Worm (Caenorhabditis elegans) whole organism, L4 larva: Measurements from ENCODE around the gene B0563.7.

Source experiments
- F26F4.8 ChIP-seq: fragments of 200-800 bp; sonication (Bioruptor generic); conservative IDR thresholded peaks from 2 replicates; pipeline ENCODE4 v1.3.6; 2022; ENCODE audit warnings: missing genetic modification characterization, missing compliant biosample characterization
- T26A8.4 ChIP-seq: fragments of 200-800 bp; sonication (Bioruptor generic); IDR thresholded peaks from 2 replicates; pipeline ENCODE4 v1.3.6; 2022; ENCODE audit warnings: missing genetic modification characterization, missing compliant biosample characterization
- aha-1 ChIP-seq: fragments of 150-350 bp; peaks from one replicate; lab custom pipeline; 2014; ENCODE audit warnings: missing biosample characterization, missing genetic modification characterization
- aly-2 ChIP-seq: sonication (generic microtip); optimal IDR thresholded peaks from 2 replicates; lab custom pipeline; 2018; ENCODE audit warnings: missing biosample characterization, missing genetic modification characterization
- ama-1 ChIP-seq: fragments of 150-350 bp; optimal IDR thresholded peaks from 2 replicates; lab custom pipeline; 2014; ENCODE audit warnings: inconsistent platforms, mixed read lengths
- ceh-20 ChIP-seq: fragments of 200-800 bp; sonication (Bioruptor generic); IDR thresholded peaks from 2 replicates; pipeline ENCODE4 v1.3.6; 2022; ENCODE audit warnings: missing genetic modification reagents, missing genetic modification characterization, missing compliant biosample characterization
- ceh-32 ChIP-seq: sonication (generic microtip); optimal IDR thresholded peaks from 2 replicates; lab custom pipeline; 2016; ENCODE audit warnings: mild to moderate bottlenecking, missing genetic modification characterization, missing compliant biosample characterization; ENCODE audit not compliant: poor library complexity
- ces-1 ChIP-seq: fragments of 150-350 bp; sonication (generic microtip); optimal IDR thresholded peaks from 4 replicates; lab custom pipeline; 2014; ENCODE audit warnings: missing biosample characterization, missing genetic modification reagents, missing genetic modification characterization
- ctbp-1 ChIP-seq: fragments of 200-800 bp; sonication (Bioruptor generic); IDR thresholded peaks from 2 replicates; pipeline ENCODE4 v1.3.6; 2022; ENCODE audit warnings: missing genetic modification reagents, missing genetic modification characterization, missing compliant biosample characterization
- daf-16 ChIP-seq, 3 experiments: sonication (generic microtip); optimal IDR thresholded peaks; 2 replicates each; lab custom pipeline; 2016 to 2017; ENCODE audit warnings: missing genetic modification characterization in 3 of 3, missing genetic modification reagents in 3 of 3, mild to moderate bottlenecking in 2 of 3, missing compliant biosample characterization in 2 of 3, missing biosample characterization in 1 of 3, moderate library complexity in 1 of 3
- daf-19 ChIP-seq: fragments of 200-800 bp; sonication (Bioruptor generic); conservative IDR thresholded peaks from 2 replicates; pipeline ENCODE4 v1.3.6; 2022; ENCODE audit warnings: missing genetic modification characterization, missing compliant biosample characterization
- dmd-6 ChIP-seq: fragments of 200-800 bp; sonication (Bioruptor generic); IDR thresholded peaks from 2 replicates; pipeline ENCODE4 v1.3.6; 2022; ENCODE audit warnings: missing genetic modification reagents, missing genetic modification characterization, missing compliant biosample characterization
- dmd-8 ChIP-seq: fragments of 200-800 bp; sonication (Bioruptor generic); IDR thresholded peaks from 2 replicates; pipeline ENCODE4 v1.3.6; 2022; ENCODE audit warnings: missing genetic modification characterization, missing compliant biosample characterization
- dve-1 ChIP-seq: sonication (generic microtip); optimal IDR thresholded peaks from 2 replicates; lab custom pipeline; 2017; ENCODE audit warnings: antibody characterized with exemption, mild to moderate bottlenecking, missing genetic modification characterization, missing compliant biosample characterization; ENCODE audit not compliant: insufficient read depth
- hif-1 ChIP-seq, 2 experiments: sonication (generic microtip); optimal IDR thresholded peaks; 2 replicates each; lab custom pipeline; 2016 to 2017; ENCODE audit warnings: missing compliant biosample characterization in 2 of 2, missing genetic modification characterization in 2 of 2, missing genetic modification reagents in 2 of 2, missing genotype in 2 of 2, mild to moderate bottlenecking in 1 of 2
- hlh-30 ChIP-seq: sonication (generic microtip); optimal IDR thresholded peaks from 2 replicates; lab custom pipeline; 2017; ENCODE audit warnings: antibody characterized with exemption, mild to moderate bottlenecking, missing genetic modification characterization, missing compliant biosample characterization; ENCODE audit not compliant: insufficient read depth
- jun-1 ChIP-seq: fragments of 150-350 bp; optimal IDR thresholded peaks from 2 replicates; lab custom pipeline; 2014; ENCODE audit warnings: missing biosample characterization, missing genetic modification reagents, missing genetic modification characterization
- lim-7 ChIP-seq: fragments of 200-800 bp; sonication (Bioruptor generic); IDR thresholded peaks from 2 replicates; pipeline ENCODE4 v1.3.6; 2022; ENCODE audit warnings: missing genetic modification characterization, missing compliant biosample characterization
- lin-1 ChIP-seq: fragments of 200-800 bp; sonication (Bioruptor generic); IDR thresholded peaks from 2 replicates; pipeline ENCODE4 v1.3.6; 2022; ENCODE audit warnings: missing genetic modification reagents, missing genetic modification characterization, missing compliant biosample characterization
- lin-15B ChIP-seq: fragments of 150-350 bp; sonication (generic microtip); optimal IDR thresholded peaks from 3 replicates; lab custom pipeline; 2014; ENCODE audit warnings: missing biosample characterization, missing genetic modification characterization
- lin-39 ChIP-seq: fragments of 150-350 bp; optimal IDR thresholded peaks from 2 replicates; lab custom pipeline; 2014; ENCODE audit warnings: missing biosample characterization, missing genetic modification reagents, missing genetic modification characterization
- lir-3 ChIP-seq: sonication (generic microtip); optimal IDR thresholded peaks from 2 replicates; lab custom pipeline; 2016; ENCODE audit warnings: mild to moderate bottlenecking, missing genetic modification characterization, missing compliant biosample characterization
- mdl-1 ChIP-seq, 2 experiments: fragments of 150-350 bp in 1 of 2; sonication (generic microtip) in 1 of 2; optimal IDR thresholded peaks; 2 replicates each; lab custom pipeline; 2014 to 2017; ENCODE audit warnings: missing biosample characterization in 2 of 2, missing genetic modification characterization in 2 of 2
- mxl-2 ChIP-seq: fragments of 200-800 bp; sonication (Bioruptor generic); conservative IDR thresholded peaks from 2 replicates; pipeline ENCODE4 v1.3.6; 2022; ENCODE audit warnings: missing genetic modification reagents, missing genetic modification characterization, missing compliant biosample characterization
- nhr-10 ChIP-seq: fragments of 150-350 bp; optimal IDR thresholded peaks from 2 replicates; lab custom pipeline; 2014; ENCODE audit warnings: missing biosample characterization, missing genetic modification characterization
- nhr-237 ChIP-seq: sonication (generic microtip); optimal IDR thresholded peaks from 2 replicates; lab custom pipeline; 2017; ENCODE audit warnings: missing biosample characterization, missing genetic modification characterization
- nhr-25 ChIP-seq: sonication (generic microtip); optimal IDR thresholded peaks from 2 replicates; lab custom pipeline; 2017; ENCODE audit warnings: missing genetic modification characterization, mild to moderate bottlenecking, missing compliant biosample characterization, antibody characterized with exemption, moderate library complexity, borderline replicate concordance; ENCODE audit not compliant: insufficient read depth
- nhr-28 ChIP-seq: fragments of 150-350 bp; optimal IDR thresholded peaks from 2 replicates; lab custom pipeline; 2014; ENCODE audit warnings: missing biosample characterization, missing genetic modification characterization
- nhr-48 ChIP-seq: sonication (generic microtip); optimal IDR thresholded peaks from 2 replicates; lab custom pipeline; 2016; ENCODE audit warnings: mild to moderate bottlenecking, missing genetic modification characterization, missing compliant biosample characterization
- pha-4 ChIP-seq, 2 experiments: fragments of 150-350 bp in 1 of 2; fragments of 200-800 bp in 1 of 2; sonication (Bioruptor generic) in 1 of 2; IDR thresholded peaks in 1 of 2; optimal IDR thresholded peaks in 1 of 2; 2 replicates each; pipeline versions ENCODE4 v1.3.6 to Lab custom; 2014 to 2022; ENCODE audit warnings: missing genetic modification characterization in 2 of 2, missing genetic modification reagents in 2 of 2, missing biosample characterization in 1 of 2, missing compliant biosample characterization in 1 of 2
- pqm-1 ChIP-seq: sonication (generic microtip); optimal IDR thresholded peaks from 2 replicates; lab custom pipeline; 2017; ENCODE audit warnings: missing biosample characterization, missing genetic modification characterization
- rbr-2 ChIP-seq: sonication (generic microtip); optimal IDR thresholded peaks from 2 replicates; lab custom pipeline; 2016; ENCODE audit warnings: missing genotype, missing genetic modification characterization, missing compliant biosample characterization
- sdz-12 ChIP-seq: fragments of 200-800 bp; sonication (Bioruptor generic); optimal IDR thresholded peaks from 2 replicates; lab custom pipeline; 2018; ENCODE audit warnings: mild to moderate bottlenecking, missing genetic modification characterization, missing compliant biosample characterization
- set-16 ChIP-seq: fragments of 200-800 bp; sonication (Bioruptor generic); IDR thresholded peaks from 2 replicates; pipeline ENCODE4 v1.3.6; 2022; ENCODE audit warnings: missing genetic modification reagents, missing genetic modification characterization, missing compliant biosample characterization
- skn-1 ChIP-seq: fragments of 150-350 bp; optimal IDR thresholded peaks from 2 replicates; lab custom pipeline; 2014; ENCODE audit warnings: missing biosample characterization, missing genetic modification characterization
- snpc-4 ChIP-seq: fragments of 150-350 bp; optimal IDR thresholded peaks from 2 replicates; lab custom pipeline; 2014; ENCODE audit warnings: missing biosample characterization, missing genetic modification characterization
- tag-97 ChIP-seq: fragments of 200-800 bp; sonication (Bioruptor generic); IDR thresholded peaks from 2 replicates; pipeline ENCODE4 v1.3.6; 2022; ENCODE audit warnings: missing genetic modification characterization, missing compliant biosample characterization
- unc-62 ChIP-seq, 3 experiments: fragments of 150-350 bp in 1 of 3; sonication (generic microtip); optimal IDR thresholded peaks in 2 of 3; peaks in 1 of 3; 1 replicate in 1 of 3; 2 replicates in 2 of 3; lab custom pipeline; 2014 to 2017; ENCODE audit warnings: missing biosample characterization in 3 of 3, missing genetic modification characterization in 3 of 3, missing genetic modification reagents in 3 of 3, missing genotype in 1 of 3
- zfp-3 ChIP-seq: fragments of 200-800 bp; sonication (Bioruptor generic); conservative IDR thresholded peaks from 2 replicates; pipeline ENCODE4 v1.3.6; 2022; ENCODE audit warnings: missing genetic modification reagents, missing genetic modification characterization, missing compliant biosample characterization

Gene B0563.7

DNA sequence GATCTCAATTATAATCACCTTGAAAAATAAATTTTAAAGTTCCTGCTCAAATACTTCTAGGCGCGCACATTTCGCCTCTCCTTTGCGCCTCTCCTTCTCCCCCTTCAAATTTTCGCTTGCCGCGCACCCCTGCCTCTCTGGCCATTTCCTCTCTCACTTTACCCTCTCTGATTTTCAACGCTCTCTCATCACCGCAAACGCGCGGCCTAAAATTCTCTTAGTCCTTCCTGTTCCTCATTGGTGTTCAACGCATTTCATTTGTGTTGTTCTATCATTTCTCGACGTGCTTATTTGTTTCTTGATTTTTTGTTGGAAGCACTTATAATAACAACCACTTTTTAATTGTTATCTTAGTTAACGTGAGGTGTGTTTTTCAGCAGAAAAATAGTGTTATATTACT is 40.3 kb downstream of the B0563.7 start, which contains the start of gene C25A11.2 (continued):
- TF ChIP-seq dmd-6 (peak; percentile 14; the same call in 1 of the 2 replicates), aly-2 (tag; lab: Kevin White, UChicago) (no peak), daf-19 (GFP tag; lab: Robert Waterston, UW) (no peak), ama-1 (lab: Kevin White, UChicago) (no peak), mxl-2 (GFP tag; lab: Robert Waterston, UW) (no peak), aha-1 (peak; percentile 58), snpc-4 (tag; lab: Kevin White, UChicago) (no peak), lin-1 (GFP tag; lab: Robert Waterston, UW) (no peak)
- TF ChIP-seq, all 104 proteins: peak for 17

DNA sequence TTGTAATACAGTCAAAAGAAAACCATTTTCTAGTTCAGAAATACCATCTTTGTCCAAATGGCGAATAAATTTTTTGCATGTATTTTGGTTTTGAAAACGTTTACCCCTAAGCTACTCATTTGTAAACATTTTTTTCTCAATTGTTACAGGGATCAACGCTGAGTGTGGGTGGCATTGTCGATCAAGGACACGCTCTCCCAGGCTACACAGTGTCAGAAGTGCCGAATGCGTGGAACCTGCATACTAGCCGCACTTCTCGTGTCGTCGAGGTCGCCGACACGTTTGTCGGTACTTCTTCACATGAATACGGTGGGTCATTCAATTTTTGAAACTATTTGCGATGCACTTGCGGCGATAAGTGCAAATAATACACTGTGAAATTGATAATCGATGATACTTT is 42.5 kb downstream of the B0563.7 start:
- TF ChIP-seq nhr-48 (tag; lab: Kevin White, UChicago) (no peak), ces-1 (GFP tag; lab: Kevin White, UChicago) (no peak)

- TF ChIP-seq ama-1 (lab: Kevin White, UChicago) = no peak
- no peak for TF ChIP-seq rbr-2 (tag; lab: Kevin White, UChicago)
- no peak for TF ChIP-seq lim-7
- TF ChIP-seq unc-62 (GFP tag; optimal IDR thresholded peaks at IDR 0.05 in 1 of 2; lab: Kevin White, UChicago) = peak in 1 of 2 experiments; percentile 98
- no peak for TF ChIP-seq unc-62 (tag; optimal IDR thresholded peaks at IDR 0.05; lab: Kevin White, UChicago)
- TF ChIP-seq nhr-10 (tag; lab: Kevin White, UChicago) = no peak
- TF ChIP-seq, all 104 proteins: peak for 1
Observed at ce11 chrX:9107866-9108265, 46.2 kb downstream of the B0563.7 start.

ce11 chrX:9105888-9106287 is 48.2 kb downstream of the B0563.7 start:
- TF ChIP-seq nhr-25 (tag; lab: Kevin White, UChicago) (no peak), dmd-6 (no peak), lin-15B (no peak), lin-39 (tag; lab: Kevin White, UChicago) (no peak), rbr-2 (tag; lab: Kevin White, UChicago) (no peak), set-16 (GFP tag; lab: Robert Waterston, UW) (peak; percentile 63; the same call in 1 of the 2 replicates)

DNA sequence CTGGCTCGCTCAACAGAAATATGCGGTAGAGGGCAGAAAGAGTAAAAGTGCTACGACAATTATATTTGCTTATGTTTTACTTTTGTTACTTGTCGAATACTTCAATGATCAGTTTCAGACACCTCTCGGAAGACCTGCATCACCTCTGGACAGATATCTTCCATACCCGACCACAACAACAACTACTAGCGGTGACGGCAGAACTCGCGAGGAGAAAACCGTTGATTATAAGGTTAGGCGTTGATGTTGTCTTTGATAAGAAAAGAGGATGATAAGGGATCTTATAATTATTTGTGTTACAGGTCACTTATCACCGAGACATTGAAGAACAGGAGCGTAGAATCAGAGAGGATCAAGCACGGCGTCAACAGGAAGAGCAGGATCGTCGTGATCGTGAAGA is 49.0 kb downstream of the B0563.7 start:
- no peak for TF ChIP-seq lim-7
- TF ChIP-seq dve-1 (tag; lab: Kevin White, UChicago) = peak; percentile 30
- TF ChIP-seq daf-16 (GFP tag; optimal IDR thresholded peaks at IDR 0.05; lab: Kevin White, UChicago) = no peak
- peak; percentile 95 for TF ChIP-seq daf-16 (tag; optimal IDR thresholded peaks at IDR 0.05; lab: Kevin White, UChicago)
- peak; percentile 32 for TF ChIP-seq pqm-1 (tag; lab: Kevin White, UChicago)

DNA sequence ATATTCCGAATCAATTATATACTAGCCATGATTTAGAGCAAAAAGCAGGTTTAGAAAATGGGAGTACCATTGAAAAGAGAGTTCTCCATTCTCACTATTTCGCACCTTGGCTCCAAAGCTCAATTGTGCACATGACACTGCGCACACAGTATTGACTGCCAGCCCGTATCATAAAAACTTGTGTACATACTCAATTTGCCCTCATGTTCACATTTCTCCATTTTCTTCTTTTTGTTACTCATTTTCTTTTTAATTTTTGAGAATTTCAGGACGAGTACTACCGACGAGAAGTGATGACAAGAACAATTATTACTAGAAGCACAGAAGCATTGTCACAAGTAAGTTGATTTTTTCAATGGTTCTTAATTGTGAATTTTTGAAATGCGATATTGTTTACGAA is 49.7 kb downstream of the B0563.7 start:
- TF ChIP-seq tag-97 (GFP tag; lab: Robert Waterston, UW) = no peak
- TF ChIP-seq hlh-30 (tag; lab: Kevin White, UChicago) = peak; percentile 32
- no peak for TF ChIP-seq pha-4 (GFP tag; IDR thresholded peaks at IDR 0.05; lab: Robert Waterston, UW)
- TF ChIP-seq pha-4 (tag; optimal IDR thresholded peaks at IDR 0.05; lab: Kevin White, UChicago) = peak; percentile 18
- no peak for TF ChIP-seq lin-39 (tag; lab: Kevin White, UChicago)
- TF ChIP-seq hif-1 (tag; optimal IDR thresholded peaks at IDR 0.05; lab: Kevin White, UChicago) = no peak
- TF ChIP-seq jun-1 (tag; lab: Kevin White, UChicago) = no peak
- no peak for TF ChIP-seq mdl-1 (tag; optimal IDR thresholded peaks at IDR 0.05; lab: Kevin White, UChicago)
- TF ChIP-seq nhr-28 = no peak
- TF ChIP-seq T26A8.4 = no peak
- TF ChIP-seq ctbp-1 (GFP tag; lab: Robert Waterston, UW) = no peak
- TF ChIP-seq zfp-3 = no peak
- TF ChIP-seq skn-1 (tag; lab: Kevin White, UChicago) = no peak
- no peak for TF ChIP-seq nhr-237 (tag; lab: Kevin White, UChicago)
- TF ChIP-seq ceh-20 (GFP tag; lab: Robert Waterston, UW) = no peak
- TF ChIP-seq F26F4.8 (GFP tag; lab: Robert Waterston, UW) = no peak
- peak; percentile 7 for TF ChIP-seq dve-1 (tag; lab: Kevin White, UChicago)
- no peak for TF ChIP-seq sdz-12 (GFP tag; lab: Kevin White, UChicago)
- TF ChIP-seq ceh-32 (tag; lab: Kevin White, UChicago) = no peak
- no peak for TF ChIP-seq nhr-25 (tag; lab: Kevin White, UChicago)
- TF ChIP-seq dmd-8 (GFP tag; lab: Robert Waterston, UW) = no peak
- TF ChIP-seq daf-16 (GFP tag; optimal IDR thresholded peaks at IDR 0.05; lab: Kevin White, UChicago) = no peak
- TF ChIP-seq daf-16 (tag; optimal IDR thresholded peaks at IDR 0.05; lab: Kevin White, UChicago) = peak; percentile 19
- no peak for TF ChIP-seq lir-3 (tag; lab: Kevin White, UChicago)
- TF ChIP-seq set-16 (GFP tag; lab: Robert Waterston, UW) = no peak
